ENCODE assay signal across 2 fruit fly cellular contexts in genomic region chr3L:16165356-16166168, dm6.
TF ChIP-seq lines count a peak whose summit lies in the region.

No protein-coding gene starts in this region.

TF ChIP-seq in whole organism, embryonic, 481 proteins besides CTCF, POLR2A, EP300 and RAD21 (continued from another document and continues in another):
- TF ChIP-seq CG8944 (GFP tag; optimal IDR thresholded peaks at IDR 0.05; lab: Kevin White, UChicago) = peak; percentile 37
- TF ChIP-seq Stat92E (GFP tag; optimal IDR thresholded peaks at IDR 0.05; lab: Kevin White, UChicago) = peak in 1 of 3 experiments; percentile 75
- TF ChIP-seq CG16815 (GFP tag; optimal IDR thresholded peaks at IDR 0.05; lab: Kevin White, UChicago) = peak; percentile 32
- TF ChIP-seq Fer3 (tag; optimal IDR thresholded peaks at IDR 0.05; lab: Kevin White, UChicago) = peak; percentile 34
- peak; percentile 51 for TF ChIP-seq slou (GFP tag; optimal IDR thresholded peaks at IDR 0.05; lab: Kevin White, UChicago)
- TF ChIP-seq H2.0 (GFP tag; IDR thresholded peaks at IDR 0.05; lab: Robert Waterston, UW) = 0 out of 2 replicates have a peak, but pooled peaks have one; percentile 28
- TF ChIP-seq tin (GFP tag; optimal IDR thresholded peaks at IDR 0.05; lab: Kevin White, UChicago) = peak; percentile 22
- TF ChIP-seq CG4360 (GFP tag; IDR thresholded peaks at IDR 0.05; lab: Robert Waterston, UW) = no peak
- TF ChIP-seq CG18476 (GFP tag; optimal IDR thresholded peaks at IDR 0.05; lab: Kevin White, UChicago) = peak; percentile 28
- 0 out of 3 replicates have a peak, but pooled peaks have one; percentile 35 for TF ChIP-seq zfh1 (GFP tag; IDR thresholded peaks at IDR 0.05; lab: Robert Waterston, UW)
- no peak for TF ChIP-seq dmrt11E (tag; optimal IDR thresholded peaks at IDR 0.05; lab: Kevin White, UChicago)
- peak; percentile 60 for TF ChIP-seq vvl (GFP tag; IDR thresholded peaks at IDR 0.05; lab: Robert Waterston, UW)
- peak; percentile 12 for TF ChIP-seq CG16863 (GFP tag; optimal IDR thresholded peaks at IDR 0.05; lab: Kevin White, UChicago)
- TF ChIP-seq Fer1 (GFP tag; optimal IDR thresholded peaks at IDR 0.05; lab: Kevin White, UChicago) = no peak
- TF ChIP-seq stwl (tag; optimal IDR thresholded peaks at IDR 0.05; lab: Kevin White, UChicago) = no peak
- TF ChIP-seq trh (GFP tag; optimal IDR thresholded peaks at IDR 0.05; lab: Kevin White, UChicago) = no peak
- peak in 1 of 2 experiments; percentile 61 for TF ChIP-seq Hr51 (GFP tag; optimal IDR thresholded peaks at IDR 0.05; lab: Kevin White, UChicago)
- TF ChIP-seq CG7963 (GFP tag; IDR thresholded peaks at IDR 0.05; lab: Robert Waterston, UW; ENCODE audit: partially characterized antibody) = no peak
- no peak for TF ChIP-seq CG3065 (GFP tag; optimal IDR thresholded peaks at IDR 0.05; lab: Kevin White, UChicago)
- no peak for TF ChIP-seq Trl (optimal IDR thresholded peaks at IDR 0.05; lab: Kevin White, UChicago)
- TF ChIP-seq Trl (GFP tag; optimal IDR thresholded peaks at IDR 0.05; lab: Kevin White, UChicago) = peak; percentile 37
- TF ChIP-seq Ets65A (GFP tag; lab: Kevin White, UChicago) = peak; percentile 89
- peak; percentile 65 for TF ChIP-seq CG17361 (GFP tag; IDR thresholded peaks at IDR 0.05; lab: Robert Waterston, UW)
- TF ChIP-seq crol (GFP tag; IDR thresholded peaks at IDR 0.05; lab: Robert Waterston, UW) = peak; percentile 59
- no peak for TF ChIP-seq gcm2 (GFP tag; optimal IDR thresholded peaks at IDR 0.05; lab: Kevin White, UChicago)
- TF ChIP-seq Pdp1 (GFP tag; optimal IDR thresholded peaks at IDR 0.05; lab: Kevin White, UChicago) = peak; percentile 54 to 67
- no peak for TF ChIP-seq CG13296 (GFP tag; optimal IDR thresholded peaks at IDR 0.05; lab: Kevin White, UChicago)
- no peak for TF ChIP-seq CG10267 (tag; optimal IDR thresholded peaks at IDR 0.05; lab: Kevin White, UChicago)
- peak; percentile 89 for TF ChIP-seq Med (GFP tag; lab: Kevin White, UChicago)
- peak; percentile 51 for TF ChIP-seq row (GFP tag; IDR thresholded peaks at IDR 0.05; lab: Robert Waterston, UW)
- TF ChIP-seq CG1233 (GFP tag; optimal IDR thresholded peaks at IDR 0.05; lab: Kevin White, UChicago) = peak; percentile 29
- TF ChIP-seq CG11085 (GFP tag; IDR thresholded peaks at IDR 0.05; lab: Robert Waterston, UW) = no peak
- TF ChIP-seq tio (GFP tag; optimal IDR thresholded peaks at IDR 0.05; lab: Kevin White, UChicago) = peak; percentile 66
- no peak for TF ChIP-seq CG4328 (GFP tag; optimal IDR thresholded peaks at IDR 0.05; lab: Kevin White, UChicago)
- peak; percentile 37 for TF ChIP-seq Meics (GFP tag; optimal IDR thresholded peaks at IDR 0.05; lab: Kevin White, UChicago)
- TF ChIP-seq CHES-1-like (GFP tag; optimal IDR thresholded peaks at IDR 0.05; lab: Kevin White, UChicago) = peak; percentile 50
- TF ChIP-seq org-1 (GFP tag; optimal IDR thresholded peaks at IDR 0.05; lab: Kevin White, UChicago) = peak; percentile 42
- no peak for TF ChIP-seq nerfin-1 (tag; optimal IDR thresholded peaks at IDR 0.05; lab: Kevin White, UChicago)
- TF ChIP-seq ranshi (GFP tag; IDR thresholded peaks at IDR 0.05; lab: Robert Waterston, UW) = 0 out of 2 replicates have a peak, but pooled peaks have one; percentile 21
- TF ChIP-seq CG12659 (GFP tag; optimal IDR thresholded peaks at IDR 0.05; lab: Kevin White, UChicago) = peak; percentile 28
- no peak for TF ChIP-seq ERR (GFP tag; optimal IDR thresholded peaks at IDR 0.05; lab: Kevin White, UChicago)
- TF ChIP-seq tna (GFP tag; IDR thresholded peaks at IDR 0.05; lab: Robert Waterston, UW; ENCODE audit: partially characterized antibody) = 0 out of 2 replicates have a peak, but pooled peaks have one; percentile 23
- peak; percentile 46 for TF ChIP-seq Camta (GFP tag; optimal IDR thresholded peaks at IDR 0.05; lab: Kevin White, UChicago)
- TF ChIP-seq Asciz (GFP tag; optimal IDR thresholded peaks at IDR 0.05; lab: Kevin White, UChicago) = peak; percentile 2
- TF ChIP-seq CG32532 (GFP tag; IDR thresholded peaks at IDR 0.05; lab: Robert Waterston, UW) = peak; percentile 77
- TF ChIP-seq CG13894 (tag; optimal IDR thresholded peaks at IDR 0.05; lab: Kevin White, UChicago) = no peak
- no peak for TF ChIP-seq pan (optimal IDR thresholded peaks at IDR 0.05; lab: Kevin White, UChicago)
- TF ChIP-seq pan (GFP tag; optimal IDR thresholded peaks at IDR 0.05 in 1 of 2, IDR thresholded peaks at IDR 0.05 in 1 of 2) = peak in 1 of 2 experiments; percentile 39
- TF ChIP-seq rib (GFP tag; IDR thresholded peaks at IDR 0.05; lab: Robert Waterston, UW) = peak; percentile 66; the same call in 1 of the 2 replicates
- TF ChIP-seq chinmo (GFP tag; IDR thresholded peaks at IDR 0.05; lab: Robert Waterston, UW; ENCODE audit: partially characterized antibody) = peak; percentile 71; the same call in 2 of the 4 replicates
- no peak for TF ChIP-seq CG12942 (GFP tag; optimal IDR thresholded peaks at IDR 0.05; lab: Kevin White, UChicago)
- peak; percentile 27 for TF ChIP-seq CG13424 (tag; optimal IDR thresholded peaks at IDR 0.05; lab: Kevin White, UChicago)
- no peak for TF ChIP-seq scrt (GFP tag; optimal IDR thresholded peaks at IDR 0.05; lab: Kevin White, UChicago)
- TF ChIP-seq CG30020 (tag; optimal IDR thresholded peaks at IDR 0.05; lab: Kevin White, UChicago) = no peak
- TF ChIP-seq aop (GFP tag; IDR thresholded peaks at IDR 0.05; lab: Robert Waterston, UW) = no peak
- no peak for TF ChIP-seq MTF-1 (GFP tag; optimal IDR thresholded peaks at IDR 0.05; lab: Kevin White, UChicago; ENCODE audit: borderline replicate concordance)
- TF ChIP-seq CG4404 (GFP tag; IDR thresholded peaks at IDR 0.05; lab: Robert Waterston, UW) = peak; percentile 41; the same call in 1 of the 2 replicates
- peak; percentile 68 for TF ChIP-seq HLH54F (GFP tag; optimal IDR thresholded peaks at IDR 0.05; lab: Kevin White, UChicago)
- TF ChIP-seq CG30403 (GFP tag; optimal IDR thresholded peaks at IDR 0.05; lab: Kevin White, UChicago) = peak; percentile 66
- TF ChIP-seq CG7556 (GFP tag; optimal IDR thresholded peaks at IDR 0.05; lab: Kevin White, UChicago) = peak; percentile 32
- TF ChIP-seq abd-A (tag; optimal IDR thresholded peaks at IDR 0.05; lab: Kevin White, UChicago) = no peak
- peak; percentile 17 for TF ChIP-seq NK7.1 (GFP tag; optimal IDR thresholded peaks at IDR 0.05; lab: Kevin White, UChicago)
- TF ChIP-seq CG9797 (GFP tag; optimal IDR thresholded peaks at IDR 0.05; lab: Kevin White, UChicago) = no peak
- peak; percentile 66; the same call in 1 of the 2 replicates for TF ChIP-seq Rfx (GFP tag; IDR thresholded peaks at IDR 0.05; lab: Robert Waterston, UW)

TF ChIP-seq in whole organism, prepupa, 60 proteins besides CTCF, POLR2A, EP300 and RAD21 (continued from another document):
- TF ChIP-seq Smox (GFP tag; optimal IDR thresholded peaks at IDR 0.05; lab: Kevin White, UChicago) = peak; percentile 55
- no peak for TF ChIP-seq fd59A (GFP tag; optimal IDR thresholded peaks at IDR 0.05; lab: Kevin White, UChicago)
- no peak for TF ChIP-seq Ets96B (tag; optimal IDR thresholded peaks at IDR 0.05; lab: Kevin White, UChicago)
- TF ChIP-seq vri (GFP tag; optimal IDR thresholded peaks at IDR 0.05; lab: Kevin White, UChicago) = peak; percentile 61
- no peak for TF ChIP-seq CG1621 (tag; optimal IDR thresholded peaks at IDR 0.05; lab: Kevin White, UChicago)
- TF ChIP-seq pdm3 (GFP tag; optimal IDR thresholded peaks at IDR 0.05; lab: Kevin White, UChicago) = peak; percentile 52
- peak; percentile 41 for TF ChIP-seq Eip75B (GFP tag; optimal IDR thresholded peaks at IDR 0.05; lab: Kevin White, UChicago)
- peak; percentile 77 for TF ChIP-seq Hr39 (GFP tag; optimal IDR thresholded peaks at IDR 0.05; lab: Kevin White, UChicago)
- TF ChIP-seq Hr4 (GFP tag; optimal IDR thresholded peaks at IDR 0.05; lab: Kevin White, UChicago) = peak; percentile 20
- TF ChIP-seq cyc (GFP tag; optimal IDR thresholded peaks at IDR 0.05; lab: Kevin White, UChicago) = peak; percentile 49
- TF ChIP-seq CG10669 (GFP tag; optimal IDR thresholded peaks at IDR 0.05; lab: Kevin White, UChicago) = no peak
- TF ChIP-seq CG6808 (GFP tag; optimal IDR thresholded peaks at IDR 0.05; lab: Kevin White, UChicago) = no peak
- TF ChIP-seq CG6792 (GFP tag; optimal IDR thresholded peaks at IDR 0.05; lab: Kevin White, UChicago) = peak; percentile 35
- peak; percentile 82 for TF ChIP-seq svp (GFP tag; lab: Kevin White, UChicago)
- TF ChIP-seq CG6163 (GFP tag; IDR thresholded peaks at IDR 0.05; lab: Robert Waterston, UW) = no peak
- TF ChIP-seq Ets21C (GFP tag; optimal IDR thresholded peaks at IDR 0.05; lab: Kevin White, UChicago) = peak; percentile 63
- TF ChIP-seq lz (GFP tag; optimal IDR thresholded peaks at IDR 0.05; lab: Kevin White, UChicago) = peak; percentile 57
- peak; percentile 26 for TF ChIP-seq CG10631 (GFP tag; optimal IDR thresholded peaks at IDR 0.05; lab: Kevin White, UChicago)
- TF ChIP-seq CG11762 (GFP tag; optimal IDR thresholded peaks at IDR 0.05; lab: Kevin White, UChicago; ENCODE audit: insufficient read depth) = peak; percentile 1
- peak; percentile 74 for TF ChIP-seq esn (GFP tag; optimal IDR thresholded peaks at IDR 0.05; lab: Kevin White, UChicago)
- peak; percentile 72 for TF ChIP-seq Sox102F (GFP tag; optimal IDR thresholded peaks at IDR 0.05; lab: Kevin White, UChicago)
- no peak for TF ChIP-seq Lpt (GFP tag; optimal IDR thresholded peaks at IDR 0.05; lab: Kevin White, UChicago)
- TF ChIP-seq CG11902 (GFP tag; optimal IDR thresholded peaks at IDR 0.05; lab: Kevin White, UChicago) = peak; percentile 38
- TF ChIP-seq CG8319 (GFP tag; optimal IDR thresholded peaks at IDR 0.05; lab: Kevin White, UChicago) = peak; percentile 20
- TF ChIP-seq CG8632 (GFP tag; optimal IDR thresholded peaks at IDR 0.05; lab: Kevin White, UChicago) = peak; percentile 12
- no peak for TF ChIP-seq CG16779 (tag; optimal IDR thresholded peaks at IDR 0.05; lab: Kevin White, UChicago)
- TF ChIP-seq dac (GFP tag; optimal IDR thresholded peaks at IDR 0.05; lab: Kevin White, UChicago) = no peak
- peak; percentile 62 for TF ChIP-seq fkh (GFP tag; optimal IDR thresholded peaks at IDR 0.05; lab: Kevin White, UChicago)
